Worm (Caenorhabditis elegans): ENCODE results near the gene coq-5.

The coq-5 gene

DNA sequence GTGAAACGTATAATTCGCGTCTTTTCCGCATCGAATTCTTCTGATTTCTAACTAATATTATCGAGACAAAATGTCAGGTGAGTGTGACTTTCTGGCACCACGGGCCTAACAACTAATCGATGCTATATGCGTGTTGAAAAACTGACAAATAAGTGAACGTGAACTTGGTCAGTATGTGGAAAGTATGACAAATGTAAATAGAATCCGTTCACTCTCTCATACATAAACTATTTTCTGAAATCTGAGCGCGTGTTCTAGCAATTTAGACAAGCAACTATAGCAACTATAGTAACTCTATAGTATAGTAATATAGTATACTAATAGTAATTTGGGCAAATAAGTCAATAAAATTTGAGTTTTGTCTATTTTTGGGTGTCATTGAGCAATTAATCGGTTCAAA lies 34.1 kb upstream of the coq-5 start:
- TF ChIP-seq sea-1 (GFP tag; conservative IDR thresholded peaks at IDR 0.05): no peak

DNA sequence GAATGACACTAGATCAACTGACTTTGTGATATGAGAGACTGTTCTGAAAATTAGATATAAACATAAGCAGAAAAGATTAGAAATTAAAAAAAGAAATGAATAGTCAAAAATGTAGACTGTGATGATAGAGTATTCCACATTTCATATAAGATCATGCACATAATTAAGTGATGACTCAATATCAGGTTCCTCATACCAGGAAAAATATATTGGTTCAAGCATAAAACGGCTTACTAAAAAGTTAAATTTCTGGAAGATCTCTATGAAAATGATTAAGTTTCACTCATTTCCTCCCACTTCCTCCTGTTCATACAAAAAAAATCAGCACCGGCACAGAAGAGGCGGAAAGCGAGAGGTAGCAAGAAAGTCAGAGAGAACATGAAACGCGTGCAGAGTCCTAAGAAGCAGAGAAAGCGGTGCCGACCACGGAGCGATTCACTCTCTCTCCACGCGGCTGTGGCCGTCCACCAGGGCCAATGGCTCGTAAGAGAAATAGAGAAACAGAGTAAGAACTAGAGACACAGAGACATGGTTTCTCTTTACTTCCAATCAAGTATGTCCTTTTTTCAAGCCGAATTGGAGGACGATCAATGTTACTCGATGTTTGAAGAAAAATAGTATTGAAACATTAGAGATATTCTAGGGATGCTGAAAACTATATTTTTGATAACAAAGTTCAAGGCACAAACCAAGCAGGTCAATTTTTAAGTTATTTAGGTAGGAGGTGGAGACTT lies 33.5 kb upstream of the coq-5 start, which contains the start of the genes ZK688.5 and fahd-1:
TSS of gene ZK688.5 (minus strand) at position 51 of the 734 bp plus-strand sequence.
TSS of gene fahd-1 (plus strand) at position 684 of the 734 bp plus-strand sequence.
- TF ChIP-seq ceh-13 (GFP tag; optimal IDR thresholded peaks at IDR 0.05): no peak
- peak; percentile 58; the same call in 1 of the 2 replicates for TF ChIP-seq sea-1 (GFP tag; conservative IDR thresholded peaks at IDR 0.05)
- TF ChIP-seq flt-1 (GFP tag; IDR thresholded peaks at IDR 0.05): no peak
- TF ChIP-seq F13C5.2 (tag; optimal IDR thresholded peaks at IDR 0.05): peak; percentile 10

DNA sequence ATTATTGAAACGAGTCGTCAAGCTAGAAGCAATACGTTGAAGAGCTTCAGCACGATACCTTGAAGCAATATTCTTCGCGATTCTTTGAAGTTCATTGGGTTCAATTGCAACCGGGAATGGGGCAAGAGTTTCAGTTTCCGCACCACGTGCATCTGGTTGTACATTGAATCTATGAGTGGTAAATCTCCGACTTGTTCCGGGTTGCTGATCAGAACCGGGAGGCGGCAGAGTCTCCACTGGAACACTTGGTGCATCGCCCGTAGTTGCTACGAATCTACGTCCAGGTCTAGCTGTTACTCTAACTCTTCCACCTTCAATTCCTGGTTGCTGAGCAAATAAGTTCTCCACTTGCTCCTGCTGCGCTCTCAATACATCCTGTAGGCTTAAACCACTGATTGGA lies 30.8 kb upstream of the coq-5 start:
- TF ChIP-seq ceh-36 (tag; optimal IDR thresholded peaks at IDR 0.05) (no peak), pes-1 (GFP tag; IDR thresholded peaks at IDR 0.05) (no peak), B0310.2 (tag; optimal IDR thresholded peaks at IDR 0.05) (no peak), flt-1 (GFP tag; IDR thresholded peaks at IDR 0.05) (no peak), hmbx-1 (tag; optimal IDR thresholded peaks at IDR 0.05) (no peak), tbx-37 (GFP tag; conservative IDR thresholded peaks at IDR 0.05) (no peak), ets-7 (tag; optimal IDR thresholded peaks at IDR 0.05) (no peak), tra-4 (tag; optimal IDR thresholded peaks at IDR 0.05) (no peak), hmg-4 (GFP tag; optimal IDR thresholded peaks at IDR 0.05) (no peak), ama-1 (optimal IDR thresholded peaks at IDR 0.05) (no peak), ceh-13 (GFP tag; optimal IDR thresholded peaks at IDR 0.05) (no peak), F13C5.2 (tag; optimal IDR thresholded peaks at IDR 0.05) (no peak), sea-1 (GFP tag; conservative IDR thresholded peaks at IDR 0.05) (no peak), scrt-1 (GFP tag; IDR thresholded peaks at IDR 0.05) (no peak), tbx-11 (GFP tag; IDR thresholded peaks at IDR 0.05) (no peak), hnd-1 (tag; optimal IDR thresholded peaks at IDR 0.05) (no peak), aly-1 (tag; optimal IDR thresholded peaks at IDR 0.05) (no peak)

DNA sequence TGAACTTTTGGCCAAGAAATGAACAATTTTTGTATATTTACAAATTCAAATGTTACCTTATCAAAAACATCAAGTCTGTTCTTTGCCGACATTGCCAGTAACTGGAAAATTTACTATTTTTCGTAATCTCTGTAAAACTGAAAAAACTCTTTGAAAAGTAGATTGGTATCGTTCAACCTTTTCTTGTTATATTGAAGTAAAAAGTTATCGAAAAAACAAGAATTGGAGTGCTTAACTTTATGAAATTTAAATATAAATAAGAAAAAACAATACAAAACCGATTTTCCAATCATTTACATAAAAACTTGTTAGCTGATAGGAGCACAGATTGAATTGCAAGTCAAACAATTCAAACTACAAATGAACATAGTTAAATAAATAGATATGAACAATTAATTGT lies 26.6 kb upstream of the coq-5 start, which contains the start of gene ZK688.11:
TSS of gene ZK688.11 (minus strand) at position 101 of the 400 bp plus-strand sequence.
- TF ChIP-seq tra-4 (tag; optimal IDR thresholded peaks at IDR 0.05): no peak
- no peak for TF ChIP-seq hmbx-1 (tag; optimal IDR thresholded peaks at IDR 0.05)
- no peak for TF ChIP-seq ets-7 (tag; optimal IDR thresholded peaks at IDR 0.05)
- no peak for TF ChIP-seq ceh-36 (tag; optimal IDR thresholded peaks at IDR 0.05)
- TF ChIP-seq F13C5.2 (tag; optimal IDR thresholded peaks at IDR 0.05): no peak
- no peak for TF ChIP-seq sea-1 (GFP tag; conservative IDR thresholded peaks at IDR 0.05)
- no peak for TF ChIP-seq hmg-4 (GFP tag; optimal IDR thresholded peaks at IDR 0.05)
- no peak for TF ChIP-seq ceh-13 (GFP tag; optimal IDR thresholded peaks at IDR 0.05)
- no peak for TF ChIP-seq B0310.2 (tag; optimal IDR thresholded peaks at IDR 0.05)
- TF ChIP-seq tbx-11 (GFP tag; IDR thresholded peaks at IDR 0.05): no peak

DNA sequence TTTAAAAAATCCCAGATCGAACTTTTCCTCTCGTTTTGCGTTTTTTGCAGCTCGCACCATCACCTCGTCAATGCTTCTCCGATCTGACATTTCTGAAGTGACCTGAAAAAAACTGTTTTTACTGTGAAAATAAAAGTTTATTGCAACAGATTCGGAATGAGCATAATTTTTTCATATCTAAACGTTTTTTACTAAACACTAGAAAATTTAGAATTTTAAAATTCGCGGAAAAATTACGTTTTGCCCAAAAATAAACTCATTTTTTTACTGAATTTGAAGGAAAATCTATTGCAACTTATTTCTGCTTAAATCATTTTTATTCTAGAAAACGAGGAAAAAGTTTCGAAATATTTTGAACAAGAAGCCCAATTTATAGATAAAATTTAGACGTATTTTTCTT lies 24.6 kb upstream of the coq-5 start, which contains the start of gene ZK688.9:
TSS of gene ZK688.9 (minus strand) at position 101 of the 400 bp plus-strand sequence.
- no peak for TF ChIP-seq ets-7 (tag; optimal IDR thresholded peaks at IDR 0.05)
- TF ChIP-seq hmg-4 (GFP tag; optimal IDR thresholded peaks at IDR 0.05): no peak
- TF ChIP-seq pes-1 (GFP tag; IDR thresholded peaks at IDR 0.05): no peak
- no peak for TF ChIP-seq F13C5.2 (tag; optimal IDR thresholded peaks at IDR 0.05)
- no peak for TF ChIP-seq scrt-1 (GFP tag; IDR thresholded peaks at IDR 0.05)
- TF ChIP-seq sea-1 (GFP tag; conservative IDR thresholded peaks at IDR 0.05): no peak
- no peak for TF ChIP-seq aly-1 (tag; optimal IDR thresholded peaks at IDR 0.05)
- TF ChIP-seq tra-4 (tag; optimal IDR thresholded peaks at IDR 0.05): no peak
- TF ChIP-seq tbx-11 (GFP tag; IDR thresholded peaks at IDR 0.05): no peak
- no peak for TF ChIP-seq ceh-36 (tag; optimal IDR thresholded peaks at IDR 0.05)
- TF ChIP-seq flt-1 (GFP tag; IDR thresholded peaks at IDR 0.05): no peak
- TF ChIP-seq B0310.2 (tag; optimal IDR thresholded peaks at IDR 0.05): no peak
- TF ChIP-seq tbx-37 (GFP tag; conservative IDR thresholded peaks at IDR 0.05): no peak
- TF ChIP-seq hmbx-1 (tag; optimal IDR thresholded peaks at IDR 0.05): no peak
- no peak for TF ChIP-seq ama-1 (optimal IDR thresholded peaks at IDR 0.05)
- no peak for TF ChIP-seq hnd-1 (tag; optimal IDR thresholded peaks at IDR 0.05)
- TF ChIP-seq ceh-13 (GFP tag; optimal IDR thresholded peaks at IDR 0.05): no peak

DNA sequence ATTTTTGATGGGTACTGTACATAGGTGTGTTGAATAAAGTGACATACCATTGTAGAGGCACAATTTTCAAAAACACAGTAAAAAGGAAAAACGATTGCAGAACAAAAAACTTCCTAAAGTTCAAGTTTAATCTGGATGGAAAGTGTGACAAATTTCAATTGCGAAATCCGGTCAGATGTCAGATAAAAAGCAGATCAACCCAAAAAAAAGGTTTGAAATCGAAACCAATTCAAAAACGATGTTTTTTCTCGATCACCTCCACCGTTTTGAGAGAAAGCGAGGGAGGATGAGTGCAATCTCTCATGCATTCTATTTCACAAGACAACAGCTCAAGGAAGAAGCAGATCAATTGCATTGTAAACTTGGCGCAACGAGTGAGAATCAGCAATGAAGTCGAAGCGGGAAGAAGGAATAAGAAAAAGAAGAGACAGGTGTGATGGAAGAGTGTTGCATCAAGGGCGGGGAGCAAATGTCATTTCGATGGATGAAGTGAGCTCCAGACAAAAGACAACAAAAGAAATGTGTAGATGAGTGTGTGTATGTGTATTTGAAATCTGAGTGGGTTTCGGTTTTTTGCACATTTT lies 22.0 kb upstream of the coq-5 start:
- no peak for TF ChIP-seq hmg-4 (GFP tag; optimal IDR thresholded peaks at IDR 0.05)
- no peak for TF ChIP-seq tra-4 (tag; optimal IDR thresholded peaks at IDR 0.05)
- no peak for TF ChIP-seq aly-1 (tag; optimal IDR thresholded peaks at IDR 0.05)
- no peak for TF ChIP-seq scrt-1 (GFP tag; IDR thresholded peaks at IDR 0.05)
- no peak for TF ChIP-seq F13C5.2 (tag; optimal IDR thresholded peaks at IDR 0.05)
- no peak for TF ChIP-seq sea-1 (GFP tag; conservative IDR thresholded peaks at IDR 0.05)
- TF ChIP-seq ceh-36 (tag; optimal IDR thresholded peaks at IDR 0.05): no peak
- no peak for TF ChIP-seq tbx-11 (GFP tag; IDR thresholded peaks at IDR 0.05)
- no peak for TF ChIP-seq hmbx-1 (tag; optimal IDR thresholded peaks at IDR 0.05)

DNA sequence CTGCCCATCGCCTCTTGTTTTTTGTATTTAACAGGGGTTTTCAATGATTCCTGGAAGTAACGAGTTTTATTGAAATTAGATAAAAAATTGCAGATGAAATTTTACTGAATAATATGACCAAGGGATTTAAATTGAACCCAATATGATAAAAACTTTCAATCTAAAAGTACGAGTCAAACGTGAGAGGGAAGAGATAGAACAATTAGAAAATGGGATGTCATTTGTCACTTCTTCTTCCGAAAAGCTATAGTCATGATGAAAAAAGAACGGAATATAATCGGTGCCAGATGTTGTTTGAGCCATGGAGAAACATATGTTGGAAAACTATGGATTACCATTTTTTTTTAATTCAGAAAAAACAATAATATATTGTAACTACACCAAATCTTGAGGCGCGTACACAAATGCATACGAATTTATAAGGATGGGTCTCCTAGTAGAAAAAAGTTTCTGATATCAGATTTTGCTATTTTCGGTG lies 20.6 kb upstream of the coq-5 start, which contains the start of gene sup-18:
TSS of gene sup-18 (minus strand) at position 51 of the 478 bp plus-strand sequence.
- no peak for TF ChIP-seq hmg-4 (GFP tag; optimal IDR thresholded peaks at IDR 0.05)

DNA sequence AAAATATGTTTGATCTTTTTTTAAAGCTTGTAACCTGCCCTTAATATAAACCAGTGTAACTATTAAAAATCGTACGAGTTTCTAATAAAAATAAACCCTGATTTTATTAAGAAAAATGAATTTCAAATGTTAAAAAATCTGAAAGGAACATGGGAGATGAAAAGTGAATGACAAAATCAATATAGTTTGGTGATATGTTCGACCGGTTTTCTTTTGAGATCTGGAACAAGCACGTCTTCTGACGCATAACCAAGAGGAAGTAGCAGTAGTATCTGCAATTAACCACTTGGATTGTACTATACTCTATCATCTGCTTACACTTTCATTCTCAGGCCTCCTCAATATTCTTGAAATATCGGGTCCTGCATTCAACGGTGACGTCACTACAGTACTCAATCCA lies 18.8 kb upstream of the coq-5 start:
- TF ChIP-seq tbx-37 (GFP tag; conservative IDR thresholded peaks at IDR 0.05) (no peak), hmg-4 (GFP tag; optimal IDR thresholded peaks at IDR 0.05) (no peak), ceh-13 (GFP tag; optimal IDR thresholded peaks at IDR 0.05) (no peak), ama-1 (optimal IDR thresholded peaks at IDR 0.05) (no peak), hnd-1 (tag; optimal IDR thresholded peaks at IDR 0.05) (no peak), B0310.2 (tag; optimal IDR thresholded peaks at IDR 0.05) (no peak), hmbx-1 (tag; optimal IDR thresholded peaks at IDR 0.05) (no peak), flt-1 (GFP tag; IDR thresholded peaks at IDR 0.05) (no peak), sea-1 (GFP tag; conservative IDR thresholded peaks at IDR 0.05) (no peak), F13C5.2 (tag; optimal IDR thresholded peaks at IDR 0.05) (no peak), scrt-1 (GFP tag; IDR thresholded peaks at IDR 0.05) (no peak)
